Fruit fly (Drosophila melanogaster): ENCODE data around the gene CG10466.

Gene CG10466

dm6 chr2L:19829353-19829752 is 37.4 kb downstream of the CG10466 start:
- no peak for TF ChIP-seq EcR (GFP tag; optimal IDR thresholded peaks at IDR 0.05)
- no peak for TF ChIP-seq D1 (tag; optimal IDR thresholded peaks at IDR 0.05)
- no peak for TF ChIP-seq CG32121 (GFP tag; IDR thresholded peaks at IDR 0.05)
- TF ChIP-seq CG14655 (GFP tag; optimal IDR thresholded peaks at IDR 0.05): no peak
- TF ChIP-seq CG17806 (tag; optimal IDR thresholded peaks at IDR 0.05): no peak
- TF ChIP-seq Snoo (tag; optimal IDR thresholded peaks at IDR 0.05): no peak
- TF ChIP-seq CG13204 (GFP tag; optimal IDR thresholded peaks at IDR 0.05): no peak
- no peak for TF ChIP-seq gl (tag; optimal IDR thresholded peaks at IDR 0.05)
- TF ChIP-seq CG8301 (tag; optimal IDR thresholded peaks at IDR 0.05): no peak
- no peak for TF ChIP-seq CG34367 (tag; optimal IDR thresholded peaks at IDR 0.05)
- TF ChIP-seq fd96Ca (GFP tag; IDR thresholded peaks at IDR 0.05): no peak

dm6 chr2L:19831388-19831787 is 39.5 kb downstream of the CG10466 start:
- no peak for TF ChIP-seq CG13204 (GFP tag; optimal IDR thresholded peaks at IDR 0.05)
- no peak for TF ChIP-seq Snoo (tag; optimal IDR thresholded peaks at IDR 0.05)
- no peak for TF ChIP-seq CG8159 (tag; optimal IDR thresholded peaks at IDR 0.05)
- TF ChIP-seq CG10348 (GFP tag; IDR thresholded peaks at IDR 0.05): no peak
- TF ChIP-seq D1 (tag; optimal IDR thresholded peaks at IDR 0.05): no peak
- TF ChIP-seq CG15710 (tag; optimal IDR thresholded peaks at IDR 0.05): no peak
- TF ChIP-seq Pif1B (GFP tag; optimal IDR thresholded peaks at IDR 0.05): no peak
- no peak for TF ChIP-seq gl (tag; optimal IDR thresholded peaks at IDR 0.05)
- TF ChIP-seq fd96Ca (GFP tag; IDR thresholded peaks at IDR 0.05): no peak
- TF ChIP-seq CG32121 (GFP tag; IDR thresholded peaks at IDR 0.05): no peak
- no peak for TF ChIP-seq CG8301 (tag; optimal IDR thresholded peaks at IDR 0.05)
- no peak for TF ChIP-seq CG9948 (tag; optimal IDR thresholded peaks at IDR 0.05)
- no peak for TF ChIP-seq Pif1A (GFP tag; optimal IDR thresholded peaks at IDR 0.05)
- no peak for TF ChIP-seq CG12605 (GFP tag; IDR thresholded peaks at IDR 0.05)
- TF ChIP-seq CG14655 (GFP tag; optimal IDR thresholded peaks at IDR 0.05): no peak
- no peak for TF ChIP-seq Ets98B (GFP tag; IDR thresholded peaks at IDR 0.05)
- TF ChIP-seq EcR (GFP tag; optimal IDR thresholded peaks at IDR 0.05): no peak
- no peak for TF ChIP-seq rn (GFP tag; IDR thresholded peaks at IDR 0.05)

- no peak for TF ChIP-seq CG12605 (GFP tag; IDR thresholded peaks at IDR 0.05)
Measured at dm6 chr2L:19835186-19835585, 43.3 kb downstream of the CG10466 start.

dm6 chr2L:19836226-19836625 is 44.3 kb downstream of the CG10466 start:
- TF ChIP-seq CG12605 (GFP tag; IDR thresholded peaks at IDR 0.05): no peak
- no peak for TF ChIP-seq CG17806 (tag; optimal IDR thresholded peaks at IDR 0.05)
- TF ChIP-seq gl (tag; optimal IDR thresholded peaks at IDR 0.05): no peak
- no peak for TF ChIP-seq rn (GFP tag; IDR thresholded peaks at IDR 0.05)
- no peak for TF ChIP-seq D1 (tag; optimal IDR thresholded peaks at IDR 0.05)
- no peak for TF ChIP-seq Pif1B (GFP tag; optimal IDR thresholded peaks at IDR 0.05)
- TF ChIP-seq CG15710 (tag; optimal IDR thresholded peaks at IDR 0.05): no peak

All from whole organism, pupa.